Fruit fly (Drosophila melanogaster) whole organism, embryonic: ENCODE results near the gene stol.

Source experiments
- CG10267 ChIP-seq: fragments of 200-800 bp; sonication (Bioruptor generic); optimal IDR thresholded peaks from 2 replicates; lab custom pipeline; 2018; ENCODE audit warnings: missing biosample characterization, mild to moderate bottlenecking, missing genetic modification characterization, moderate library complexity
- CG12942 ChIP-seq: fragments of 200-800 bp; sonication (Bioruptor generic); optimal IDR thresholded peaks from 3 replicates; lab custom pipeline; 2016; ENCODE audit warnings: missing biosample characterization, missing genetic modification characterization
- CG14667 ChIP-seq: fragments of 200-800 bp; sonication (Bioruptor generic); IDR thresholded peaks from 2 replicates; pipeline ENCODE4 v1.3.6; 2022; ENCODE audit warnings: missing biosample characterization, missing genetic modification characterization
- CG14860 ChIP-seq: fragments of 200-800 bp; sonication (Bioruptor generic); IDR thresholded peaks from 3 replicates; pipeline ENCODE4 v1.3.6; 2022; ENCODE audit warnings: missing biosample characterization, missing genetic modification characterization; ENCODE audit not compliant: partially characterized antibody
- CG15479 ChIP-seq: fragments of 200-800 bp; sonication (Bioruptor generic); optimal IDR thresholded peaks from 3 replicates; lab custom pipeline; 2019; ENCODE audit warnings: missing biosample characterization, mild to moderate bottlenecking, missing genetic modification characterization, moderate library complexity
- CG16813 ChIP-seq: fragments of 200-800 bp; sonication (Bioruptor generic); IDR thresholded peaks from 3 replicates; pipeline ENCODE4 v1.3.6; 2022; ENCODE audit warnings: missing biosample characterization, missing genetic modification characterization; ENCODE audit not compliant: partially characterized antibody
- CG17328 ChIP-seq: fragments of 200-800 bp; sonication (Bioruptor generic); IDR thresholded peaks from 2 replicates; pipeline ENCODE4 v1.3.6; 2022; ENCODE audit warnings: missing biosample characterization, missing genetic modification characterization
- CG17361 ChIP-seq: fragments of 200-800 bp; sonication (Bioruptor generic); IDR thresholded peaks from 3 replicates; pipeline ENCODE4 v1.3.6; 2022; ENCODE audit warnings: missing biosample characterization, missing genetic modification characterization
- CG17612 ChIP-seq: fragments of 200-800 bp; sonication (Bioruptor generic); IDR thresholded peaks from 2 replicates; pipeline ENCODE4 v1.3.6; 2022; ENCODE audit warnings: missing biosample characterization, missing genetic modification characterization
- CG17802 ChIP-seq: fragments of 200-800 bp; sonication (Bioruptor generic); optimal IDR thresholded peaks from 2 replicates; lab custom pipeline; 2018; ENCODE audit warnings: missing biosample characterization, mild to moderate bottlenecking, missing genetic modification characterization, moderate library complexity
- CG1792 ChIP-seq: fragments of 200-800 bp; sonication (Bioruptor generic); optimal IDR thresholded peaks from 2 replicates; lab custom pipeline; 2016; ENCODE audit warnings: missing biosample characterization, missing genetic modification characterization
- CG2712 ChIP-seq: fragments of 200-800 bp; optimal IDR thresholded peaks from 3 replicates; lab custom pipeline; 2019; ENCODE audit warnings: missing biosample characterization, mild to moderate bottlenecking, missing genetic modification characterization, moderate library complexity
- CG2889 ChIP-seq: fragments of 200-800 bp; sonication (Bioruptor generic); IDR thresholded peaks from 3 replicates; pipeline ENCODE4 v1.3.6; 2022; ENCODE audit warnings: missing biosample characterization, missing genetic modification characterization
- CG34422 ChIP-seq: fragments of 200-800 bp; sonication (Bioruptor generic); IDR thresholded peaks from 3 replicates; pipeline ENCODE4 v1.3.6; 2022; ENCODE audit warnings: missing biosample characterization, missing genetic modification characterization
- CG7745 ChIP-seq: fragments of 200-800 bp; sonication (Bioruptor generic); optimal IDR thresholded peaks from 2 replicates; lab custom pipeline; 2018; ENCODE audit warnings: missing biosample characterization, mild to moderate bottlenecking, missing genetic modification characterization, moderate library complexity
- CG7928 ChIP-seq: fragments of 200-800 bp; sonication (Bioruptor generic); optimal IDR thresholded peaks from 2 replicates; lab custom pipeline; 2017; ENCODE audit warnings: missing biosample characterization, mild to moderate bottlenecking, missing genetic modification characterization
- CG9609 ChIP-seq: fragments of 200-800 bp; sonication (Bioruptor generic); optimal IDR thresholded peaks from 3 replicates; lab custom pipeline; 2016; ENCODE audit warnings: missing biosample characterization, missing genetic modification characterization
- CG9876 ChIP-seq: fragments of 200-800 bp; sonication (Bioruptor generic); optimal IDR thresholded peaks from 2 replicates; lab custom pipeline; 2016; ENCODE audit warnings: missing biosample characterization, missing genetic modification characterization
- H2.0 ChIP-seq: fragments of 200-800 bp; sonication (Bioruptor generic); IDR thresholded peaks from 2 replicates; pipeline ENCODE4 v1.3.6; 2022; ENCODE audit warnings: missing biosample characterization, missing genetic modification characterization
- HLH54F ChIP-seq: fragments of 200-800 bp; sonication (Bioruptor generic); optimal IDR thresholded peaks from 3 replicates; lab custom pipeline; 2016; ENCODE audit warnings: missing biosample characterization, missing genetic modification characterization
- Hmx ChIP-seq: fragments of 200-800 bp; sonication (Bioruptor generic); optimal IDR thresholded peaks from 2 replicates; lab custom pipeline; 2016; ENCODE audit warnings: missing biosample characterization, missing genetic modification characterization
- Hr78 ChIP-seq, 2 experiments: fragments of 200-800 bp in 1 of 2; fragments of >200 bp in 1 of 2; sonication (Bioruptor generic) in 1 of 2; optimal IDR thresholded peaks; 2 replicates each; lab custom pipeline; 2017 to 2019; ENCODE audit warnings: missing biosample characterization in 2 of 2, missing genetic modification characterization in 2 of 2, mild to moderate bottlenecking in 1 of 2, moderate library complexity in 1 of 2
- Lpt ChIP-seq: fragments of >200 bp; optimal IDR thresholded peaks from 2 replicates; lab custom pipeline; 2018; ENCODE audit warnings: missing biosample characterization, missing genetic modification characterization
- Max ChIP-seq: fragments of 200-800 bp; sonication (Bioruptor generic); optimal IDR thresholded peaks from 2 replicates; lab custom pipeline; 2016; ENCODE audit warnings: missing biosample characterization, mild to moderate bottlenecking, missing genetic modification characterization
- Nf-YB ChIP-seq: fragments of 200-800 bp; sonication (Bioruptor generic); optimal IDR thresholded peaks from 3 replicates; lab custom pipeline; 2019; ENCODE audit warnings: missing biosample characterization, mild to moderate bottlenecking, missing genetic modification characterization, moderate library complexity
- Nf-YC ChIP-seq: fragments of 200-800 bp; optimal IDR thresholded peaks from 3 replicates; lab custom pipeline; 2019; ENCODE audit warnings: missing biosample characterization, mild to moderate bottlenecking, missing genetic modification characterization, moderate library complexity
- PHDP ChIP-seq: fragments of 200-800 bp; sonication (Bioruptor generic); optimal IDR thresholded peaks from 3 replicates; lab custom pipeline; 2018; ENCODE audit warnings: missing biosample characterization, mild to moderate bottlenecking, missing genetic modification characterization, moderate library complexity
- Vsx1 ChIP-seq: fragments of 200-800 bp; sonication (Bioruptor generic); optimal IDR thresholded peaks from 2 replicates; lab custom pipeline; 2017; ENCODE audit warnings: missing biosample characterization, mild to moderate bottlenecking, missing genetic modification characterization, missing genetic modification reagents
- ase ChIP-seq: fragments of 200-800 bp; sonication (Bioruptor generic); IDR thresholded peaks from 3 replicates; pipeline ENCODE4 v1.3.6; 2022; ENCODE audit warnings: missing biosample characterization, missing genetic modification characterization
- ato ChIP-seq: fragments of 200-800 bp; sonication (Bioruptor generic); IDR thresholded peaks from 2 replicates; pipeline ENCODE4 v1.3.6; 2022; ENCODE audit warnings: missing biosample characterization, missing genetic modification characterization; ENCODE audit not compliant: partially characterized antibody
- bbx ChIP-seq: fragments of 200-800 bp; sonication (Bioruptor generic); IDR thresholded peaks from 2 replicates; pipeline ENCODE4 v1.3.6; 2022; ENCODE audit warnings: missing biosample characterization, missing genetic modification characterization; ENCODE audit not compliant: partially characterized antibody
- bowl ChIP-seq: fragments of 200-800 bp; sonication (Bioruptor generic); IDR thresholded peaks from 2 replicates; pipeline ENCODE4 v1.3.6; 2022; ENCODE audit warnings: missing biosample characterization, missing genetic modification characterization
- bsh ChIP-seq, 2 experiments: fragments of 200-800 bp; sonication (Bioruptor generic); optimal IDR thresholded peaks; 2 replicates each; lab custom pipeline; 2017 to 2018; ENCODE audit warnings: mild to moderate bottlenecking in 2 of 2, missing biosample characterization in 2 of 2, missing genetic modification characterization in 2 of 2, moderate library complexity in 1 of 2
- chn ChIP-seq: fragments of 200-800 bp; sonication (Bioruptor generic); optimal IDR thresholded peaks from 2 replicates; lab custom pipeline; 2016; ENCODE audit warnings: missing biosample characterization, missing genetic modification characterization
- danr ChIP-seq: fragments of 200-800 bp; sonication (Bioruptor generic); IDR thresholded peaks from 2 replicates; pipeline ENCODE4 v1.3.6; 2022; ENCODE audit warnings: missing biosample characterization, missing genetic modification characterization
- dimm ChIP-seq: fragments of 200-800 bp; sonication (Bioruptor generic); IDR thresholded peaks from 2 replicates; pipeline ENCODE4 v1.3.6; 2022; ENCODE audit warnings: missing biosample characterization, missing genetic modification characterization
- fd96Cb ChIP-seq: fragments of 200-800 bp; sonication (Bioruptor generic); optimal IDR thresholded peaks from 2 replicates; lab custom pipeline; 2018; ENCODE audit warnings: missing biosample characterization, mild to moderate bottlenecking, missing genetic modification characterization, moderate library complexity
- gt ChIP-seq: fragments of 200-800 bp; sonication (Bioruptor generic); IDR thresholded peaks from 2 replicates; pipeline ENCODE4 v1.3.6; 2022; ENCODE audit warnings: missing biosample characterization, missing genetic modification characterization
- ind ChIP-seq: fragments of 200-800 bp; sonication (Bioruptor generic); optimal IDR thresholded peaks from 3 replicates; lab custom pipeline; 2016; ENCODE audit warnings: missing biosample characterization, missing genetic modification characterization
- klu ChIP-seq: fragments of 200-800 bp; sonication (Bioruptor generic); IDR thresholded peaks from 2 replicates; pipeline ENCODE4 v1.3.6; 2022; ENCODE audit warnings: missing biosample characterization, missing genetic modification characterization
- lov ChIP-seq, 2 experiments: fragments of 200-800 bp in 1 of 2; fragments of >200 bp in 1 of 2; sonication (Bioruptor generic) in 1 of 2; IDR thresholded peaks in 1 of 2; optimal IDR thresholded peaks in 1 of 2; 2 replicates in 1 of 2; 3 replicates in 1 of 2; pipeline versions ENCODE4 v1.3.6 to Lab custom; 2017 to 2022; ENCODE audit warnings: missing biosample characterization in 1 of 2, missing genetic modification characterization in 1 of 2
- pros ChIP-seq: fragments of 200-800 bp; sonication (Bioruptor generic); optimal IDR thresholded peaks from 3 replicates; lab custom pipeline; 2019; ENCODE audit warnings: missing biosample characterization, mild to moderate bottlenecking, missing genetic modification characterization, moderate library complexity
- shn ChIP-seq: fragments of 200-800 bp; sonication (Bioruptor generic); optimal IDR thresholded peaks from 3 replicates; lab custom pipeline; 2016; ENCODE audit warnings: missing biosample characterization, missing genetic modification characterization
- sob ChIP-seq: fragments of 200-800 bp; sonication (Bioruptor generic); IDR thresholded peaks from 2 replicates; pipeline ENCODE4 v1.3.6; 2022; ENCODE audit warnings: missing biosample characterization, missing genetic modification characterization
- tgo ChIP-seq: fragments of 200-800 bp; sonication (Bioruptor generic); IDR thresholded peaks from 3 replicates; pipeline ENCODE4 v1.3.6; 2022; ENCODE audit warnings: missing biosample characterization, missing genetic modification characterization
- twi ChIP-seq: fragments of 200-800 bp; optimal IDR thresholded peaks from 2 replicates; lab custom pipeline; 2019; ENCODE audit warnings: missing biosample characterization, mild to moderate bottlenecking, missing genetic modification characterization, moderate library complexity
- unpg ChIP-seq: fragments of 200-800 bp; sonication (Bioruptor generic); optimal IDR thresholded peaks from 3 replicates; lab custom pipeline; 2018; ENCODE audit warnings: missing biosample characterization, mild to moderate bottlenecking, missing genetic modification characterization, moderate library complexity

stol gene

dm6 chr2L:15761409-15762407, 43.6 kb upstream of the stol start (continued):
- TF ChIP-seq CG16813 (GFP tag; lab: Robert Waterston, UW) (no peak), PHDP (tag; lab: Kevin White, UChicago) (peak; percentile 64), CG14667 (GFP tag; lab: Robert Waterston, UW) (peak; percentile 63), ase (GFP tag; lab: Robert Waterston, UW) (peak; percentile 70), Nf-YC (tag; lab: Kevin White, UChicago) (peak; percentile 41), sob (GFP tag; lab: Robert Waterston, UW) (peak; percentile 56), Lpt (GFP tag; lab: Kevin White, UChicago) (no peak), CG2712 (tag; lab: Kevin White, UChicago) (peak; percentile 87), Nf-YB (GFP tag; lab: Kevin White, UChicago) (peak; percentile 54), dimm (GFP tag; lab: Robert Waterston, UW) (no peak), bbx (no peak), CG2889 (GFP tag; lab: Robert Waterston, UW) (peak; percentile 58; the same call in 1 of the 3 replicates), CG17802 (tag; lab: Kevin White, UChicago) (peak; percentile 13), CG10267 (tag; lab: Kevin White, UChicago) (peak; percentile 72), fd96Cb (peak; percentile 68), chn (GFP tag; lab: Kevin White, UChicago) (peak; percentile 24), HLH54F (GFP tag; lab: Kevin White, UChicago) (no peak), danr (GFP tag; lab: Robert Waterston, UW) (peak; percentile 68), gt (GFP tag; lab: Robert Waterston, UW) (peak; percentile 39; the same call in 1 of the 2 replicates), unpg (GFP tag; lab: Kevin White, UChicago) (peak; percentile 79), ind (GFP tag; lab: Kevin White, UChicago) (peak; percentile 63), Hr78 (GFP tag; optimal IDR thresholded peaks at IDR 0.05; lab: Kevin White, UChicago) (no peak), tgo (GFP tag; lab: Robert Waterston, UW) (peak; percentile 87), CG17361 (GFP tag; lab: Robert Waterston, UW) (peak; percentile 89), klu (GFP tag; lab: Robert Waterston, UW) (no peak), CG17612 (GFP tag; lab: Robert Waterston, UW) (no peak), CG9609 (peak; percentile 21), ato (GFP tag; lab: Robert Waterston, UW) (no peak), CG17328 (GFP tag; lab: Robert Waterston, UW) (peak; percentile 84), Hmx (GFP tag; lab: Kevin White, UChicago) (no peak), CG12942 (peak; percentile 21), twi (tag; lab: Kevin White, UChicago) (peak; percentile 56), H2.0 (peak; percentile 72), pros (GFP tag; lab: Kevin White, UChicago) (no peak), CG7928 (no peak), CG1792 (GFP tag; lab: Kevin White, UChicago) (peak; percentile 36), CG34422 (GFP tag; lab: Robert Waterston, UW) (peak; percentile 69; the same call in 2 of the 3 replicates), Max (GFP tag; lab: Kevin White, UChicago) (peak; percentile 48), CG7745 (tag; lab: Kevin White, UChicago) (no peak), lov (optimal IDR thresholded peaks at IDR 0.05; lab: Kevin White, UChicago) (no peak), lov (GFP tag; IDR thresholded peaks at IDR 0.05; lab: Robert Waterston, UW) (peak; percentile 60; the same call in 1 of the 3 replicates), CG15479 (GFP tag; lab: Kevin White, UChicago) (peak; percentile 43), bowl (peak; percentile 51; the same call in 1 of the 2 replicates), CG14860 (GFP tag; lab: Robert Waterston, UW) (no peak), Vsx1 (no peak), bsh (GFP tag; optimal IDR thresholded peaks at IDR 0.05; lab: Kevin White, UChicago) (peak; percentile 28 to 78), shn (peak; percentile 37), CG9876 (GFP tag; lab: Kevin White, UChicago) (no peak)
